Worm (Caenorhabditis elegans): ENCODE measurements around the gene sgt-1.
A peak's percentile ranks its signal among the peaks of the same experiment; 100 is the strongest.

sgt-1 gene

DNA sequence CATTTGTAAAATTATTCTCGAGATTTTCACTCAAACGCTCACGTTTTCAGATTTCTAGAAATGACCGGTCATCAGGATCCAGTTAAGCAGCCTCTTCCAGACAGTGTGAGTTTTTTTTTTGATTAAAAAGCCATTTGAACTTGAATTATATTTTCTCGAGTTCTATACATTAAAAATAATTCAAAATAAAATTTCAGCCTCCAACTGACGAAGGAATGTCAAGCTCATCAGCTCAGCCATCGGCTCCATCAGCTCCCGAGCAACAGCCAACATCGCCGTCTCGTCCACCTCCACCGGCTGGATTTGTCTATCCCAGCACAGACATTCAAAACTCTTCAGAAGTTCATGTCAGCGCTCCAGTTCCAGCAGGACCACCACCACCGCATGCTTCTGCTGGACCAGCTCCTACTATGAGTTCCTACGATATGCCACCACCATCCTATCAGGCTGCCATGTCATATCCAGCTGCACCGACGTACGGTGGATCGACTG, 45.7 kb downstream of the sgt-1 start, which contains the start of gene F11G11.5:
Gene F11G11.5 (plus strand): TSS at position 51 of the 492 bp plus-strand sequence.
- no peak for TF ChIP-seq T22C8.4 (GFP tag; IDR thresholded peaks at IDR 0.05)
- no peak for TF ChIP-seq ztf-23 (GFP tag; IDR thresholded peaks at IDR 0.05)
- TF ChIP-seq med-1 (GFP tag; optimal IDR thresholded peaks at IDR 0.05; ENCODE audit: insufficient read depth), result no peak
- TF ChIP-seq cog-1 (tag; optimal IDR thresholded peaks at IDR 0.05), result no peak
- no peak for TF ChIP-seq ztf-29 (GFP tag; IDR thresholded peaks at IDR 0.05)
- TF ChIP-seq flt-1 (GFP tag; IDR thresholded peaks at IDR 0.05), result no peak
- no peak for TF ChIP-seq ref-1 (GFP tag; conservative IDR thresholded peaks at IDR 0.05)

DNA sequence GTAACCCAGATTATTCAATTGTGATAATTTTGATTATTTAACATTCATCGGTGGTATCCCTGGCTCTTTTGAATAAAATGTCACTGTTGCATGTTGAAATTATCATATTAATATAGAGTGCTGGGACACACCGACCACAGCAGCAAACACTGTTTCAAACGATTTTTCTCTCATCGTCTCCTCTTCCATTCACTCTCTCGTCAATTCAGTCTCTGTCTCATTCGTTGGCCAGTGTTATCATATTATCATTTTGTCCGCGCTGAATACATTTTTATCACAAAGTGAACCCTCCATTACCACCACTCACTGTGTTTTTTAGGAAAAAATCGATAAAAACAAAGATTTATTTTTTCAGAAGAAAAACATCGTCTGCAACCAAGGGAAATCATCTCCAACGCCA, 46.5 kb downstream of the sgt-1 start:
- TF ChIP-seq med-1 (GFP tag; optimal IDR thresholded peaks at IDR 0.05; ENCODE audit: insufficient read depth) (no peak), ztf-29 (GFP tag; IDR thresholded peaks at IDR 0.05) (no peak), klf-2 (GFP tag; conservative IDR thresholded peaks at IDR 0.05) (no peak), ztf-23 (GFP tag; IDR thresholded peaks at IDR 0.05) (0 out of 2 replicates have a peak, but pooled peaks have one; percentile 24), T22C8.4 (GFP tag; IDR thresholded peaks at IDR 0.05) (0 out of 2 replicates have a peak, but pooled peaks have one; percentile 13), ref-1 (GFP tag; conservative IDR thresholded peaks at IDR 0.05) (no peak), tab-1 (GFP tag; IDR thresholded peaks at IDR 0.05) (no peak), cog-1 (tag; optimal IDR thresholded peaks at IDR 0.05) (no peak), flt-1 (GFP tag; IDR thresholded peaks at IDR 0.05) (no peak)

DNA sequence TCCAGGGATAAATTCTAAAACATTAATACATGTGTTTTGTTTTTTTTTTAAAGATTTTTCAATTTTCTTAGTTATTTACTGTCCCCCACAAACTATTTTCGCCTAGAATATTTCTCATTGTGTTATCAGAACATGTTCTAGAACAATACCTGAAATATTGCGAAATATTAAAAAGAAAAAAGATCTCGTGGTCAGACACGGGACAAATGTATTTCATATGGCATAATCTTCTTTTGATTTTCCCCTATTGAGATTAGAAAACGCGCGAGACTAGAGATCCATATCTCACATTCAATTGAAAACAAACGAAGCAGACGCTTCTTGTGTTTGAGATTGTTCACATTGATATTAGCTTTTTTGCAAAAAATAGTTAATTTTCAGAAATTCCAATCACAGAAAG, 47.5 kb downstream of the sgt-1 start:
- TF ChIP-seq klf-2 (GFP tag; conservative IDR thresholded peaks at IDR 0.05) (no peak), cog-1 (tag; optimal IDR thresholded peaks at IDR 0.05) (no peak), T22C8.4 (GFP tag; IDR thresholded peaks at IDR 0.05) (no peak), med-1 (GFP tag; optimal IDR thresholded peaks at IDR 0.05; ENCODE audit: insufficient read depth) (no peak)

DNA sequence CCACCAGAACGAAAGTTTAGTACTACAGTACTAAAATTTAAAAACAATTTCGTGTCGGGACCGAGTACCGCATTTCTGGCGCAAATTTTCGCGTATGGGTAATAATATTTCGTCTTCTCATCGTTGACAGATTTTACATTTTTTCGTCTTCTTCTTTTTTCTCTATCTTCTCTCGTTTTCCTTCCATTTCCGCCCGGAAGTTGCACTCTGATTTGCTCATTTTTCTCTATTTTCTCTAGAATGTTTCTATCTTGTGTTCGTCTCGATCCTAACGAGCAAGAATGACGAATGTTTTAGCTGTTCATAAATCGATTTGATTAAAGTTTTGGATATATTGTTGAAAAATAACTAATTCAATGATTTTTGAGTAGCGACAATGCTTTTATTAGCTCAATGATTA, 48.1 kb downstream of the sgt-1 start:
- TF ChIP-seq cog-1 (tag; optimal IDR thresholded peaks at IDR 0.05) (no peak), ztf-23 (GFP tag; IDR thresholded peaks at IDR 0.05) (no peak)

DNA sequence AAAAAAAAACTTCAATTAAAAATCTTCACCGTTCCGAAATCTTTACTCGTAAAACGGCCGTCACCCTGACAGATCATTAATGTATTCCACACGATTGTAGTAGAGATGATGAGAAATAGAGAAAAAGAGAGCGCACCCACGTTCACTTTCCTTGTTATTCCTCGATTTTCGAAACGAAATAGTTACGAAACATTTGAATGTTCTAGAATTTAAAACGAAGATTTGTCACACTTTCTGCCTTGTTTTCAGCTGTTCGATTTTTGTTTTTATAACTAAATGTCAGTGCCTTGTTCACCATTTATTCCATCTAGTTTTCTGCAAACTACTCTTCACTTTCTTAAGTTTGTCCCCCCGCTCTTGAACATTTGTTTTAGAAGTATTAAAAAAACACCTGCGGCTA, 48.8 kb downstream of the sgt-1 start:
- TF ChIP-seq ref-1 (GFP tag; conservative IDR thresholded peaks at IDR 0.05) (no peak), med-1 (GFP tag; optimal IDR thresholded peaks at IDR 0.05; ENCODE audit: insufficient read depth) (no peak), ztf-29 (GFP tag; IDR thresholded peaks at IDR 0.05) (no peak), cog-1 (tag; optimal IDR thresholded peaks at IDR 0.05) (no peak), ztf-23 (GFP tag; IDR thresholded peaks at IDR 0.05) (no peak), flt-1 (GFP tag; IDR thresholded peaks at IDR 0.05) (no peak), T22C8.4 (GFP tag; IDR thresholded peaks at IDR 0.05) (no peak), tab-1 (GFP tag; IDR thresholded peaks at IDR 0.05) (no peak), klf-2 (GFP tag; conservative IDR thresholded peaks at IDR 0.05) (no peak)

Measured in whole organism, midembryonic.